ENCODE assay signal across 8 worm cellular contexts in the genomic region with DNA sequence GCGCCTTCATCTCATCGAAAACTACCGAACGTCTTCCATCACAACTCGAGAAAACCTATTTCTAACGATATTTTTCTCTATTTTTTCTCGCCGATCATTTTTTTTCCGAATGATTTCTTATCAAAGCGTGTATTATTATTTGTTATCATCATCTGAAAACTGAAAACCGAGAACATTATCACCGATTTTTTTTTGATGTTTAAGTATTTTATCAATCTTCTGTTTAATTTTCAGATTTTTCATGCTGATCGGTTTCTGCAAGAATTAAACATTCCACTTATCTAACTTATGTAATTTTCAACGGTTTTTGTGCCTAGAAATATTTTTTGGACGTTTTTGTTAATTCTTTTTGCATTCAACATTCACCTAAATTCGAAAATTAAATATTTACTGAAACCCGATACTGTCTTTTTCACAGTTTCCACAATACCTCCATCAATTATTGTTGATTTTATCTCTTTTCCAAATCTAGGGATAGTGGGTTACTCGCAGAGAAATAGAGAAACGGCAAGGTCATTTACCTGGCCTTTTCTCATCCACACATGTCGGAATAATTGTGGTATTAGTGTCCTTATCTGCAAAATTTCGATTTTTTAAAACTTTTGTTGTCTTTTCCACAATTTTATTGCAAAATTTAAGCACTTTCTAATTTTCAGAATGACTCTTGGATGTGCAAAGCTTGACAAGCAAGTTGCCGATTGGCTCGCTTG.
TF ChIP-seq lines count a peak whose summit lies in the region.

Gene pgm-2 (plus strand): TSS at position 657 of the 710 bp plus-strand sequence.

TF ChIP-seq in whole organism, L1 larva, 84 proteins besides CTCF, POLR2A, EP300 and RAD21 (continues in another document):
- TF ChIP-seq efl-1 (optimal IDR thresholded peaks at IDR 0.05; lab: Kevin White, UChicago): peak in 1 of 2 experiments; percentile 19
- peak in 1 of 2 experiments; percentile 83 for TF ChIP-seq efl-1 (GFP tag; optimal IDR thresholded peaks at IDR 0.05 in 1 of 2; lab: Kevin White, UChicago)
- TF ChIP-seq vab-15 (tag; optimal IDR thresholded peaks at IDR 0.05; lab: Kevin White, UChicago): no peak
- TF ChIP-seq lsy-2 (tag; optimal IDR thresholded peaks at IDR 0.05; lab: Kevin White, UChicago): peak in 1 of 2 experiments; percentile 34
- peak; percentile 9 for TF ChIP-seq rnt-1 (tag; optimal IDR thresholded peaks at IDR 0.05; lab: Kevin White, UChicago)
- TF ChIP-seq nhr-90 (tag; optimal IDR thresholded peaks at IDR 0.05; lab: Kevin White, UChicago; ENCODE audit: poor library complexity): peak; percentile 22
- peak; percentile 61 for TF ChIP-seq blmp-1 (tag; optimal IDR thresholded peaks at IDR 0.05; lab: Kevin White, UChicago)
- peak in 1 of 6 experiments; percentile 20 for TF ChIP-seq elt-3 (tag; optimal IDR thresholded peaks at IDR 0.05; lab: Kevin White, UChicago)
- TF ChIP-seq mep-1 (tag; optimal IDR thresholded peaks at IDR 0.05; lab: Kevin White, UChicago): peak; percentile 58

TF ChIP-seq in whole organism, L2 larva, 48 proteins besides CTCF, POLR2A, EP300 and RAD21:
- TF ChIP-seq nhr-25 (tag; optimal IDR thresholded peaks at IDR 0.05; lab: Kevin White, UChicago) (peak; percentile 16), fos-1 (tag; optimal IDR thresholded peaks at IDR 0.05; lab: Kevin White, UChicago) (peak; percentile 62), elt-1 (tag; optimal IDR thresholded peaks at IDR 0.05; lab: Kevin White, UChicago) (no peak), sma-3 (GFP tag; optimal IDR thresholded peaks at IDR 0.05; lab: Kevin White, UChicago) (peak; percentile 6), ceh-16 (tag; optimal IDR thresholded peaks at IDR 0.05; lab: Kevin White, UChicago) (peak; percentile 27)

TF ChIP-seq in whole organism, L3 larva, 47 proteins besides CTCF, POLR2A, EP300 and RAD21:
- TF ChIP-seq ceh-9 (tag; optimal IDR thresholded peaks at IDR 0.05; lab: Kevin White, UChicago) (no peak), elt-2 (tag; optimal IDR thresholded peaks at IDR 0.05; lab: Kevin White, UChicago) (peak; percentile 77), fos-1 (tag; optimal IDR thresholded peaks at IDR 0.05; lab: Kevin White, UChicago) (no peak), nhr-23 (tag; optimal IDR thresholded peaks at IDR 0.05; lab: Kevin White, UChicago) (peak; percentile 24), elt-1 (tag; optimal IDR thresholded peaks at IDR 0.05; lab: Kevin White, UChicago) (peak; percentile 23), zag-1 (tag; optimal IDR thresholded peaks at IDR 0.05; lab: Kevin White, UChicago) (no peak), hmg-11 (tag; optimal IDR thresholded peaks at IDR 0.05; lab: Kevin White, UChicago) (no peak), lsy-12 (tag; optimal IDR thresholded peaks at IDR 0.05; lab: Kevin White, UChicago) (no peak), egl-27 (tag; optimal IDR thresholded peaks at IDR 0.05; lab: Kevin White, UChicago) (no peak), daf-12 (tag; optimal IDR thresholded peaks at IDR 0.05; lab: Kevin White, UChicago) (no peak), nhr-25 (tag; optimal IDR thresholded peaks at IDR 0.05; lab: Kevin White, UChicago) (peak; percentile 76), pha-4 (tag; optimal IDR thresholded peaks at IDR 0.05; lab: Kevin White, UChicago) (peak; percentile 22)

TF ChIP-seq in whole organism, L4 larva, 104 proteins besides CTCF, POLR2A, EP300 and RAD21 (continues in another document):
- peak; percentile 19 for TF ChIP-seq nhr-25 (tag; optimal IDR thresholded peaks at IDR 0.05; lab: Kevin White, UChicago; ENCODE audit: borderline replicate concordance, insufficient read depth)
- peak; percentile 17 for TF ChIP-seq mep-1 (tag; optimal IDR thresholded peaks at IDR 0.05; lab: Kevin White, UChicago)
- TF ChIP-seq T26A8.4 (GFP tag; IDR thresholded peaks at IDR 0.05; lab: Robert Waterston, UW): no peak
- TF ChIP-seq dve-1 (tag; optimal IDR thresholded peaks at IDR 0.05; lab: Kevin White, UChicago; ENCODE audit: insufficient read depth): peak; percentile 38
- peak; percentile 8 for TF ChIP-seq mxl-3 (GFP tag; optimal IDR thresholded peaks at IDR 0.05; lab: Kevin White, UChicago)
- TF ChIP-seq nhr-28 (tag; optimal IDR thresholded peaks at IDR 0.05; lab: Kevin White, UChicago): peak; percentile 6
- no peak for TF ChIP-seq daf-16 (GFP tag; optimal IDR thresholded peaks at IDR 0.05; lab: Kevin White, UChicago)
- TF ChIP-seq daf-16 (tag; optimal IDR thresholded peaks at IDR 0.05; lab: Kevin White, UChicago): peak; percentile 34
- TF ChIP-seq hlh-11 (tag; optimal IDR thresholded peaks at IDR 0.05; lab: Kevin White, UChicago): peak; percentile 7
- TF ChIP-seq pqm-1 (tag; optimal IDR thresholded peaks at IDR 0.05; lab: Kevin White, UChicago): peak; percentile 23
- TF ChIP-seq spr-3 (GFP tag; optimal IDR thresholded peaks at IDR 0.05; lab: Kevin White, UChicago): no peak

TF ChIP-seq in whole organism, early embryonic, 17 proteins besides CTCF, POLR2A, EP300 and RAD21:
- TF ChIP-seq tbx-37 (GFP tag; conservative IDR thresholded peaks at IDR 0.05; lab: Robert Waterston, UW) (no peak), tra-4 (tag; optimal IDR thresholded peaks at IDR 0.05; lab: Kevin White, UChicago) (peak; percentile 46), scrt-1 (GFP tag; IDR thresholded peaks at IDR 0.05; lab: Robert Waterston, UW) (no peak), ama-1 (optimal IDR thresholded peaks at IDR 0.05; lab: Kevin White, UChicago) (peak; percentile 32), aly-1 (tag; optimal IDR thresholded peaks at IDR 0.05; lab: Kevin White, UChicago) (peak; percentile 12)

TF ChIP-seq in whole organism, late embryonic, 69 proteins besides CTCF, POLR2A, EP300 and RAD21:
- no peak for TF ChIP-seq ceh-45 (GFP tag; IDR thresholded peaks at IDR 0.05; lab: Robert Waterston, UW)
- no peak for TF ChIP-seq sox-2 (GFP tag; IDR thresholded peaks at IDR 0.05; lab: Robert Waterston, UW)
- TF ChIP-seq dve-1 (tag; optimal IDR thresholded peaks at IDR 0.05; lab: Kevin White, UChicago): no peak
- TF ChIP-seq mec-3 (tag; optimal IDR thresholded peaks at IDR 0.05; lab: Kevin White, UChicago; ENCODE audit: borderline replicate concordance): no peak
- TF ChIP-seq elt-2 (tag; optimal IDR thresholded peaks at IDR 0.05; lab: Kevin White, UChicago): peak; percentile 51
- TF ChIP-seq elt-4 (tag; optimal IDR thresholded peaks at IDR 0.05; lab: Kevin White, UChicago): no peak

TF ChIP-seq in whole organism, mixed stage, embryonic, 35 proteins besides CTCF, POLR2A, EP300 and RAD21:
- peak; percentile 35 for TF ChIP-seq nhr-2 (tag; optimal IDR thresholded peaks at IDR 0.05; lab: Kevin White, UChicago)
- TF ChIP-seq elt-1 (tag; optimal IDR thresholded peaks at IDR 0.05; lab: Kevin White, UChicago; ENCODE audit: borderline replicate concordance, insufficient read depth): peak; percentile 82
- TF ChIP-seq M03D4.4 (tag; optimal IDR thresholded peaks at IDR 0.05; lab: Kevin White, UChicago): no peak

TF ChIP-seq in whole organism, young adult, 124 proteins besides CTCF, POLR2A, EP300 and RAD21:
- peak; percentile 58 for TF ChIP-seq repo-1 (tag; optimal IDR thresholded peaks at IDR 0.05; lab: Kevin White, UChicago)
- no peak for TF ChIP-seq pha-4 (tag; optimal IDR thresholded peaks at IDR 0.05; lab: Kevin White, UChicago)
- TF ChIP-seq dpff-1 (tag; optimal IDR thresholded peaks at IDR 0.05; lab: Kevin White, UChicago): peak; percentile 39
- peak; percentile 37 for TF ChIP-seq tlf-1 (GFP tag; optimal IDR thresholded peaks at IDR 0.05; lab: Kevin White, UChicago)
- no peak for TF ChIP-seq ztf-25 (GFP tag; IDR thresholded peaks at IDR 0.05; lab: Robert Waterston, UW)
- TF ChIP-seq nfya-2 (GFP tag; IDR thresholded peaks at IDR 0.05; lab: Robert Waterston, UW): 0 out of 2 replicates have a peak, but pooled peaks have one; percentile 15
- TF ChIP-seq attf-3 (GFP tag; conservative IDR thresholded peaks at IDR 0.05; lab: Robert Waterston, UW): no peak
- TF ChIP-seq snpc-1.3 (tag; optimal IDR thresholded peaks at IDR 0.05; lab: Kevin White, UChicago; ENCODE audit: insufficient read depth): peak; percentile 7
- TF ChIP-seq cebp-1 (GFP tag; IDR thresholded peaks at IDR 0.05; lab: Robert Waterston, UW): no peak
- peak; percentile 5 for TF ChIP-seq cebp-1 (tag; optimal IDR thresholded peaks at IDR 0.05; lab: Kevin White, UChicago)
- TF ChIP-seq nfyb-1 (GFP tag; IDR thresholded peaks at IDR 0.05; lab: Robert Waterston, UW): 0 out of 2 replicates have a peak, but pooled peaks have one; percentile 6
- peak; percentile 45 for TF ChIP-seq nhr-80 (tag; optimal IDR thresholded peaks at IDR 0.05; lab: Kevin White, UChicago)
- TF ChIP-seq ccch-3 (GFP tag; optimal IDR thresholded peaks at IDR 0.05; lab: Kevin White, UChicago): no peak
